Worm (Caenorhabditis elegans) whole organism, L3 larva: Measurements from ENCODE around the gene Y41D4A.7.

ENCODE experiments used
- lin-39 ChIP-seq: fragments of 150-350 bp; optimal IDR thresholded peaks from 2 replicates; lab custom pipeline; 2018; ENCODE audit warnings: missing biosample characterization, missing genetic modification reagents, missing genetic modification characterization
- skn-1 ChIP-seq: fragments of 150-350 bp; optimal IDR thresholded peaks from 2 replicates; lab custom pipeline; 2014; ENCODE audit warnings: missing biosample characterization, missing genetic modification characterization

- no peak for TF ChIP-seq skn-1 (tag; lab: Kevin White, UChicago)
- TF ChIP-seq lin-39 = no peak
Observed at ce11 chrIV:1785156-1785555, 23.8 kb upstream of the Y41D4A.7 start.
